Worm (Caenorhabditis elegans) whole organism, young adult: ENCODE results near the gene nmur-1.

Experiments
- B0019.2 ChIP-seq: fragments of 200-800 bp; sonication (Bioruptor generic); conservative IDR thresholded peaks from 2 replicates; pipeline ENCODE4 v1.3.6; 2022; ENCODE audit warnings: missing genetic modification reagents, missing genetic modification characterization, missing compliant biosample characterization
- ama-1 ChIP-seq, 3 experiments: fragments of 150-350 bp in 1 of 3; sonication (generic microtip) in 2 of 3; optimal IDR thresholded peaks; 2 replicates each; lab custom pipeline; 2014 to 2018; ENCODE audit warnings: missing biosample characterization in 2 of 3, missing genetic modification characterization in 2 of 3, missing genetic modification reagents in 2 of 3
- lin-40 ChIP-seq: sonication (generic microtip); optimal IDR thresholded peaks from 2 replicates; lab custom pipeline; 2016; ENCODE audit warnings: missing genetic modification characterization, mild to moderate bottlenecking, missing compliant biosample characterization, missing genotype, missing genetic modification reagents
- mxl-1 ChIP-seq: sonication (generic microtip); optimal IDR thresholded peaks from 2 replicates; lab custom pipeline; 2016; ENCODE audit warnings: missing genetic modification characterization, missing compliant biosample characterization
- nfya-1 ChIP-seq: sonication (generic microtip); optimal IDR thresholded peaks from 2 replicates; lab custom pipeline; 2017; ENCODE audit warnings: antibody characterized with exemption, missing compliant biosample characterization, missing genetic modification characterization, borderline replicate concordance; ENCODE audit not compliant: insufficient read depth
- pha-4 ChIP-seq: fragments of 150-350 bp; sonication (generic microtip); optimal IDR thresholded peaks from 2 replicates; lab custom pipeline; 2014; ENCODE audit warnings: missing biosample characterization, missing genetic modification reagents, missing genetic modification characterization
- snpc-4 ChIP-seq, 5 experiments: fragments of 150-350 bp in 1 of 5; sonication (generic microtip) in 4 of 5; optimal IDR thresholded peaks; 2 replicates each; lab custom pipeline; 2014 to 2018; ENCODE audit warnings: missing genetic modification characterization in 5 of 5, missing biosample characterization in 3 of 5, antibody characterized with exemption in 2 of 5, mild to moderate bottlenecking in 2 of 5, missing compliant biosample characterization in 2 of 5, missing genotype in 2 of 5, moderate library complexity in 2 of 5, missing genetic modification reagents in 1 of 5

DNA sequence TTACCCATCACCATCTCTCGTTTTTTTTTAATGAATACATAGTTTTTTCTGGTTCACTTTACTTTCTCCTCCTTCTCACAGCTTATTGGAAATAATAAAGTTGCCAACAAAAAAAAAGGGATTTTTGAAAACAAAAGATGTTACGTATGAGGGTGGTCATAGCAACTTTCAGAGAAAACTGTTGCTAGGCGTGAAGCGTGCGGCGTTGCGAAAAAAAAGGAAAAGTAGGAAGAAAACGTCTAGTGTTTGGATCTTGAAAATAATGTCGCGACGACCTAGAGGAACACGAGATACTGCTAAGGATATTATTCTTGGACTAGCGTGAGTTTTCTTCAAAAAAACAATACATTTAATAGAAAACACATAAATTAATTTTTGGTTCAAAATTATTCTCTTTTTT lies 18.0 kb downstream of the nmur-1 start, which contains the start of gene C24A3.1:
- no peak for TF ChIP-seq nfya-1 (tag; lab: Kevin White, UChicago)
- TF ChIP-seq ama-1 (optimal IDR thresholded peaks at IDR 0.05; lab: Kevin White, UChicago), result no peak
- no peak for TF ChIP-seq ama-1 (GFP tag; optimal IDR thresholded peaks at IDR 0.05; lab: Kevin White, UChicago)
- TF ChIP-seq mxl-1 (tag; lab: Kevin White, UChicago), result no peak
- TF ChIP-seq lin-40 (tag; lab: Kevin White, UChicago), result no peak
- no peak for TF ChIP-seq B0019.2 (GFP tag; lab: Robert Waterston, UW)
- TF ChIP-seq snpc-4 (GFP tag; optimal IDR thresholded peaks at IDR 0.05; lab: Kevin White, UChicago), result no peak
- TF ChIP-seq snpc-4 (tag; optimal IDR thresholded peaks at IDR 0.05; lab: Kevin White, UChicago), result no peak
- no peak for TF ChIP-seq pha-4
